Worm (Caenorhabditis elegans) whole organism, L4 larva: ENCODE measurements around the gene ubq-2.

Experiments
- mxl-3 ChIP-seq: fragments of 200-800 bp; sonication (Bioruptor generic); optimal IDR thresholded peaks from 2 replicates; lab custom pipeline; 2018; ENCODE audit warnings: mild to moderate bottlenecking, missing genetic modification characterization, missing compliant biosample characterization
- nhr-48 ChIP-seq: sonication (generic microtip); optimal IDR thresholded peaks from 2 replicates; lab custom pipeline; 2016; ENCODE audit warnings: mild to moderate bottlenecking, missing genetic modification characterization, missing compliant biosample characterization
- nhr-76 ChIP-seq: fragments of 150-350 bp; optimal IDR thresholded peaks from 2 replicates; lab custom pipeline; 2014; ENCODE audit warnings: missing biosample characterization, missing genetic modification characterization

DNA sequence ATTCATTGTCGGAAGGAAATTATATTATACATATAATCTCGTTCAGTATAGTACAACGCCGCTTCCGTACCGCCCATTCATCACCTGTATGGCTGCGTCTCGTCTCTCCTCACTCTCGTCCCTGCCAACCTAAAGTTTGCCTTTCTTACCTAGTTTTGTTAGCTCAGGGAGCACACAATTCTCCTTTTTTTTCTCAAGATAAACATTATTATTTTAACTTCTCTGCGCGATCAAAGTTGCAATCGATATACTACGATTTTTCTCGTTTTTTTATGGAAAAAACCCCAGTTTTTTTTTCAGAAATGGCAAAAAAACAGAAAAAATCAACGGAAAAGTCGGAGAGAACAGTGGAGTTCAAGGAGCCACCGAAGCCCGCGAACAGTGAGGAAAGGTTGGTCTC, 43.9 kb downstream of the ubq-2 start, which contains the start of gene epg-3:
- no peak for TF ChIP-seq nhr-48
- no peak for TF ChIP-seq nhr-76
- no peak for TF ChIP-seq mxl-3 (GFP tag; lab: Kevin White, UChicago)
